Worm (Caenorhabditis elegans): ENCODE measurements around the gene Y41D4B.6.
"Not testable (repeated sequence)": the region's sequence is repeated elsewhere in the genome, so short reads cannot be mapped to it uniquely, and the experiment has no call there.

The Y41D4B.6 gene

ce11 chrIV:1601357-1601756 is 32.2 kb upstream of the Y41D4B.6 start, which contains the start of gene set-23:
Gene set-23 (plus strand): TSS chrIV:1601657.
- TF ChIP-seq odd-2 (tag; optimal IDR thresholded peaks at IDR 0.05) (no peak), unc-55 (GFP tag; optimal IDR thresholded peaks at IDR 0.05) (no peak), ttx-3 (tag; optimal IDR thresholded peaks at IDR 0.05) (no peak), unc-3 (GFP tag; conservative IDR thresholded peaks at IDR 0.05) (no peak), unc-3 (tag; optimal IDR thresholded peaks at IDR 0.05) (no peak), ceh-30 (tag; optimal IDR thresholded peaks at IDR 0.05) (no peak), dve-1 (tag; optimal IDR thresholded peaks at IDR 0.05) (no peak), sox-2 (GFP tag; IDR thresholded peaks at IDR 0.05) (no peak), madf-2 (tag; optimal IDR thresholded peaks at IDR 0.05) (no peak), fkh-6 (tag; optimal IDR thresholded peaks at IDR 0.05) (no peak), dmd-4 (tag; optimal IDR thresholded peaks at IDR 0.05; ENCODE audit: borderline replicate concordance) (no peak), pros-1 (tag; optimal IDR thresholded peaks at IDR 0.05) (no peak), eyg-1 (tag; optimal IDR thresholded peaks at IDR 0.05) (no peak), tbx-7 (tag; optimal IDR thresholded peaks at IDR 0.05) (no peak)

ce11 chrIV:1602936-1603457 is 30.5 kb upstream of the Y41D4B.6 start:
- TF ChIP-seq tbx-2 (tag; optimal IDR thresholded peaks at IDR 0.05) (no peak), sox-4 (tag; optimal IDR thresholded peaks at IDR 0.05) (no peak), ref-2 (tag; optimal IDR thresholded peaks at IDR 0.05) (no peak)

ce11 chrIV:1605276-1605762 is 28.2 kb upstream of the Y41D4B.6 start, which contains the start of gene Y41D4B.11:
Gene Y41D4B.11 (plus strand): TSS chrIV:1605712.
- TF ChIP-seq elt-2 (tag; optimal IDR thresholded peaks at IDR 0.05) (no peak), pha-2 (tag; optimal IDR thresholded peaks at IDR 0.05) (no peak), ceh-31 (tag; optimal IDR thresholded peaks at IDR 0.05) (no peak), C38D4.7 (GFP tag; optimal IDR thresholded peaks at IDR 0.05) (no peak)

ce11 chrIV:1609973-1610372 is 23.6 kb upstream of the Y41D4B.6 start, which contains the start of gene dsl-3:
Gene dsl-3 (plus strand): TSS chrIV:1610273.
- not testable (repeated sequence) for TF ChIP-seq nhr-232, hlh-8, fax-1 (tag; optimal IDR thresholded peaks at IDR 0.05)

ce11 chrIV:1613592-1613991 is 20.0 kb upstream of the Y41D4B.6 start, which contains the start of gene nhr-122:
Gene nhr-122 (plus strand): TSS chrIV:1613892.
- no peak for TF ChIP-seq pax-1 (tag; optimal IDR thresholded peaks at IDR 0.05)
- no peak for TF ChIP-seq unc-55 (GFP tag; optimal IDR thresholded peaks at IDR 0.05)
- TF ChIP-seq ceh-6 (GFP tag; optimal IDR thresholded peaks at IDR 0.05) = no peak
- no peak for TF ChIP-seq dmd-4 (tag; optimal IDR thresholded peaks at IDR 0.05; ENCODE audit: borderline replicate concordance)
- TF ChIP-seq ceh-24 (tag; optimal IDR thresholded peaks at IDR 0.05) = no peak
- no peak for TF ChIP-seq ttx-3 (tag; optimal IDR thresholded peaks at IDR 0.05)
- no peak for TF ChIP-seq fax-1 (tag; optimal IDR thresholded peaks at IDR 0.05)

- no peak for TF ChIP-seq ceh-31 (tag; optimal IDR thresholded peaks at IDR 0.05)
- TF ChIP-seq sox-4 (tag; optimal IDR thresholded peaks at IDR 0.05) = no peak
- no peak for TF ChIP-seq gmeb-2 (tag; optimal IDR thresholded peaks at IDR 0.05)
- TF ChIP-seq tbx-2 (tag; optimal IDR thresholded peaks at IDR 0.05) = no peak
- TF ChIP-seq pha-2 (tag; optimal IDR thresholded peaks at IDR 0.05) = no peak
- TF ChIP-seq C08G9.2 (tag; optimal IDR thresholded peaks at IDR 0.05) = no peak
- no peak for TF ChIP-seq elt-4 (tag; optimal IDR thresholded peaks at IDR 0.05)
- no peak for TF ChIP-seq mec-3 (tag; optimal IDR thresholded peaks at IDR 0.05; ENCODE audit: borderline replicate concordance)
- peak; percentile 15 for TF ChIP-seq elt-2 (tag; optimal IDR thresholded peaks at IDR 0.05)
Measured at ce11 chrIV:1619519-1620311, 13.8 kb upstream of the Y41D4B.6 start, which contains the start of gene nhr-92. Gene nhr-92 (plus strand): TSS chrIV:1620094.

All from whole organism, late embryonic.